Worm (Caenorhabditis elegans) whole organism, L3 larva: Measurements from ENCODE around the gene C14E2.6.

Experiments
- ama-1 ChIP-seq: fragments of 150-350 bp; optimal IDR thresholded peaks from 2 replicates; lab custom pipeline; 2018
- unc-62 ChIP-seq: fragments of 150-350 bp; sonication (generic microtip); optimal IDR thresholded peaks from 4 replicates; lab custom pipeline; 2014; ENCODE audit warnings: missing biosample characterization, missing genetic modification reagents, missing genetic modification characterization
- ztf-11 ChIP-seq: fragments of 150-350 bp; optimal IDR thresholded peaks from 2 replicates; lab custom pipeline; 2014; ENCODE audit warnings: missing biosample characterization, missing genetic modification characterization

- no peak for TF ChIP-seq ama-1 (lab: Kevin White, UChicago)
- TF ChIP-seq ztf-11 (tag; lab: Kevin White, UChicago): no peak
- TF ChIP-seq unc-62 (GFP tag; lab: Kevin White, UChicago): no peak
Observed at ce11 chrX:1864946-1865345, 35.1 kb upstream of the C14E2.6 start, which contains the start of gene tbx-41.
